ENCODE assay signal across 1 worm cellular context in the genomic region with DNA sequence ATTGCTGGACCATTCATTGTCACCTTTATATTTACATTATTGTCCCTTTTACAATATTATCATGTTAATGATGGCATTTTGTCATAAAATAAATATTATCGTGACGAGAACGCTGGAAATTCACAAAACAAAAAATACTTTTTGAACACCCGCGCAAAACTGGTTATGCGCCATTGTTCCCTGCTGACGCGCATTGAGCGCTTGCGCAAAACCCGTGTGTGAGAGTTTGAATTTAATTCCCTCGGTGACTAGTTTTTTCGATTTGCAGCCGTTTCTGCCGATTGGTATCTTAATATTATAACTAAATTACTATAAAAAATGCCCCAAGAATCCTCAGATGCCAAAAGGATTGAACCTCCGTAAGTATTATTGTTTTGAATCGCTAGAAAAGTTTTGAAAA.
A peak's percentile ranks its signal among the peaks of the same experiment; 100 is the strongest.
TF ChIP-seq lines count a peak whose summit lies in the region.

A gene (plus strand): TSS at position 256 of the 400 bp plus-strand sequence.

TF ChIP-seq in whole organism, L4 larva, 104 proteins besides CTCF, POLR2A, EP300 and RAD21 (continued from another document):
- TF ChIP-seq mdt-29 (GFP tag; IDR thresholded peaks at IDR 0.05; lab: Robert Waterston, UW) (peak; percentile 82), lsy-2 (tag; optimal IDR thresholded peaks at IDR 0.05; lab: Kevin White, UChicago) (no peak), zip-11 (GFP tag; IDR thresholded peaks at IDR 0.05; lab: Robert Waterston, UW) (no peak), lir-3 (tag; optimal IDR thresholded peaks at IDR 0.05; lab: Kevin White, UChicago) (no peak), F49E8.2 (tag; optimal IDR thresholded peaks at IDR 0.05; lab: Kevin White, UChicago; ENCODE audit: borderline replicate concordance) (peak; percentile 80), T26A8.4 (GFP tag; IDR thresholded peaks at IDR 0.05; lab: Robert Waterston, UW) (peak; percentile 90), attf-4 (tag; optimal IDR thresholded peaks at IDR 0.05; lab: Kevin White, UChicago) (no peak), Y48G9A.11 (GFP tag; IDR thresholded peaks at IDR 0.05; lab: Robert Waterston, UW) (0 out of 2 replicates have a peak, but pooled peaks have one; percentile 27), fos-1 (tag; optimal IDR thresholded peaks at IDR 0.05; lab: Kevin White, UChicago) (no peak), ceh-20 (GFP tag; IDR thresholded peaks at IDR 0.05; lab: Robert Waterston, UW) (peak; percentile 82), ama-1 (optimal IDR thresholded peaks at IDR 0.05; lab: Kevin White, UChicago) (no peak), aha-1 (tag; lab: Kevin White, UChicago) (peak; percentile 96), nhr-6 (tag; optimal IDR thresholded peaks at IDR 0.05; lab: Kevin White, UChicago) (peak; percentile 88), gei-8 (GFP tag; optimal IDR thresholded peaks at IDR 0.05; lab: Kevin White, UChicago) (no peak), nhr-102 (tag; optimal IDR thresholded peaks at IDR 0.05; lab: Kevin White, UChicago) (peak; percentile 91), daf-8 (GFP tag; IDR thresholded peaks at IDR 0.05; lab: Robert Waterston, UW) (no peak), ZK337.2 (GFP tag; IDR thresholded peaks at IDR 0.05; lab: Robert Waterston, UW) (no peak), hlh-11 (tag; optimal IDR thresholded peaks at IDR 0.05; lab: Kevin White, UChicago) (peak; percentile 85), ZK546.5 (tag; optimal IDR thresholded peaks at IDR 0.05; lab: Kevin White, UChicago) (no peak), unc-62 (GFP tag; optimal IDR thresholded peaks at IDR 0.05 in 1 of 2; lab: Kevin White, UChicago) (peak in 1 of 2 experiments; percentile 72), unc-62 (tag; optimal IDR thresholded peaks at IDR 0.05; lab: Kevin White, UChicago) (no peak), mxl-2 (GFP tag; conservative IDR thresholded peaks at IDR 0.05; lab: Robert Waterston, UW) (no peak), lin-1 (GFP tag; IDR thresholded peaks at IDR 0.05; lab: Robert Waterston, UW) (peak; percentile 50; the same call in 1 of the 2 replicates), ceh-44 (GFP tag; IDR thresholded peaks at IDR 0.05; lab: Robert Waterston, UW) (no peak), ctbp-1 (GFP tag; IDR thresholded peaks at IDR 0.05; lab: Robert Waterston, UW) (peak; percentile 84), mxl-3 (GFP tag; optimal IDR thresholded peaks at IDR 0.05; lab: Kevin White, UChicago) (peak; percentile 47), saeg-2 (GFP tag; IDR thresholded peaks at IDR 0.05; lab: Robert Waterston, UW) (0 out of 2 replicates have a peak, but pooled peaks have one; percentile 39), unc-130 (GFP tag; optimal IDR thresholded peaks at IDR 0.05; lab: Kevin White, UChicago) (no peak), pha-4 (GFP tag; IDR thresholded peaks at IDR 0.05; lab: Robert Waterston, UW) (no peak), pha-4 (tag; optimal IDR thresholded peaks at IDR 0.05; lab: Kevin White, UChicago) (no peak), tag-97 (GFP tag; IDR thresholded peaks at IDR 0.05; lab: Robert Waterston, UW) (no peak), ces-1 (GFP tag; optimal IDR thresholded peaks at IDR 0.05; lab: Kevin White, UChicago) (no peak), nhr-237 (tag; optimal IDR thresholded peaks at IDR 0.05; lab: Kevin White, UChicago) (no peak), nhr-48 (tag; optimal IDR thresholded peaks at IDR 0.05; lab: Kevin White, UChicago) (peak; percentile 75), pqm-1 (tag; optimal IDR thresholded peaks at IDR 0.05; lab: Kevin White, UChicago) (no peak)
